Fruit fly (Drosophila melanogaster) whole organism, prepupa: Measurements from ENCODE around the gene CG3397.
A peak's percentile ranks its signal among the peaks of the same experiment; 100 is the strongest.
"Not testable (repeated sequence)": the region's sequence is repeated elsewhere in the genome, so short reads cannot be mapped to it uniquely, and the experiment has no call there.

ENCODE experiments used
- Blimp-1 ChIP-seq: fragments of 200-800 bp; sonication (Bioruptor generic); optimal IDR thresholded peaks from 3 replicates; lab custom pipeline; 2017; ENCODE audit warnings: missing biosample characterization, missing genetic modification characterization, mild to moderate bottlenecking, moderate library complexity, missing genetic modification reagents
- CG10631 ChIP-seq: fragments of 200-800 bp; sonication (Bioruptor generic); optimal IDR thresholded peaks from 2 replicates; lab custom pipeline; 2016; ENCODE audit warnings: missing biosample characterization, missing genetic modification characterization
- CG11294 ChIP-seq: fragments of 200-800 bp; sonication (Bioruptor generic); IDR thresholded peaks from 2 replicates; pipeline ENCODE4 v1.3.6; 2022; ENCODE audit warnings: missing biosample characterization, missing genetic modification characterization
- CG11902 ChIP-seq: fragments of 200-800 bp; sonication (Bioruptor generic); optimal IDR thresholded peaks from 3 replicates; lab custom pipeline; 2016; ENCODE audit warnings: missing biosample characterization, missing genetic modification characterization
- CG1621 ChIP-seq: fragments of 200-800 bp; sonication (Bioruptor generic); optimal IDR thresholded peaks from 3 replicates; lab custom pipeline; 2018; ENCODE audit warnings: missing biosample characterization, mild to moderate bottlenecking, missing genetic modification characterization
- CG16779 ChIP-seq: fragments of 200-800 bp; sonication (Bioruptor generic); optimal IDR thresholded peaks from 3 replicates; lab custom pipeline; 2017; ENCODE audit warnings: missing biosample characterization, mild to moderate bottlenecking, missing genetic modification characterization
- CG32006 ChIP-seq: fragments of 200-800 bp; sonication (Bioruptor generic); optimal IDR thresholded peaks from 3 replicates; lab custom pipeline; 2017; ENCODE audit warnings: missing biosample characterization, mild to moderate bottlenecking, missing genetic modification characterization
- CG3919 ChIP-seq: fragments of 200-800 bp; sonication (Bioruptor generic); optimal IDR thresholded peaks from 3 replicates; lab custom pipeline; 2016; ENCODE audit warnings: missing biosample characterization, missing genetic modification characterization
- CG4318 ChIP-seq: fragments of 200-800 bp; sonication (Bioruptor generic); optimal IDR thresholded peaks from 3 replicates; lab custom pipeline; 2017; ENCODE audit warnings: missing biosample characterization, mild to moderate bottlenecking, missing genetic modification characterization
- CG6163 ChIP-seq: fragments of 200-800 bp; sonication (Bioruptor generic); IDR thresholded peaks from 3 replicates; pipeline ENCODE4 v1.3.6; 2022; ENCODE audit warnings: missing biosample characterization, missing genetic modification characterization
- CG6276 ChIP-seq: fragments of 200-800 bp; sonication (Bioruptor generic); optimal IDR thresholded peaks from 2 replicates; lab custom pipeline; 2017; ENCODE audit warnings: missing biosample characterization, mild to moderate bottlenecking, missing genetic modification characterization
- CG6792 ChIP-seq: fragments of 200-800 bp; sonication (Bioruptor generic); optimal IDR thresholded peaks from 3 replicates; lab custom pipeline; 2016; ENCODE audit warnings: missing biosample characterization, missing genetic modification characterization
- CG6808 ChIP-seq: fragments of 200-800 bp; sonication (Bioruptor generic); optimal IDR thresholded peaks from 3 replicates; lab custom pipeline; 2017; ENCODE audit warnings: missing biosample characterization, missing genetic modification characterization, mild to moderate bottlenecking, moderate library complexity, missing genetic modification reagents
- CG8119 ChIP-seq: fragments of 200-800 bp; sonication (Bioruptor generic); IDR thresholded peaks from 3 replicates; pipeline ENCODE4 v1.3.6; 2022; ENCODE audit warnings: missing biosample characterization, missing genetic modification characterization
- CG8319 ChIP-seq: fragments of 200-800 bp; sonication (Bioruptor generic); optimal IDR thresholded peaks from 3 replicates; lab custom pipeline; 2016; ENCODE audit warnings: missing biosample characterization, missing genetic modification characterization
- CG8632 ChIP-seq: fragments of 200-800 bp; sonication (Bioruptor generic); optimal IDR thresholded peaks from 3 replicates; lab custom pipeline; 2016; ENCODE audit warnings: missing biosample characterization, missing genetic modification characterization
- Eip78C ChIP-seq: fragments of 200-800 bp; sonication (Bioruptor generic); peaks from one replicate; lab custom pipeline; 2016; ENCODE audit warnings: missing biosample characterization, missing genetic modification characterization
- Eip93F ChIP-seq: fragments of 200-800 bp; sonication (Bioruptor generic); optimal IDR thresholded peaks from 2 replicates; lab custom pipeline; 2016; ENCODE audit warnings: missing biosample characterization, mild to moderate bottlenecking, missing genetic modification characterization
- Ets96B ChIP-seq: fragments of 200-800 bp; optimal IDR thresholded peaks from 2 replicates; lab custom pipeline; 2019; ENCODE audit warnings: missing biosample characterization, mild to moderate bottlenecking, missing genetic modification characterization, moderate library complexity
- Gug ChIP-seq: fragments of 200-800 bp; sonication (Bioruptor generic); IDR thresholded peaks from 2 replicates; pipeline ENCODE4 v1.3.6; 2022; ENCODE audit warnings: missing biosample characterization, missing genetic modification characterization
- Hr38 ChIP-seq: sonication (Bioruptor generic); optimal IDR thresholded peaks from 2 replicates; lab custom pipeline; 2016; ENCODE audit warnings: missing biosample characterization, missing genetic modification characterization
- Met ChIP-seq: fragments of 200-800 bp; sonication (Bioruptor generic); optimal IDR thresholded peaks from 3 replicates; lab custom pipeline; 2016; ENCODE audit warnings: missing biosample characterization, missing genetic modification characterization
- Smox ChIP-seq: fragments of 200-800 bp; sonication (Bioruptor generic); optimal IDR thresholded peaks from 3 replicates; lab custom pipeline; 2016; ENCODE audit warnings: missing biosample characterization, missing genetic modification characterization
- Sox102F ChIP-seq: fragments of 200-800 bp; sonication (Bioruptor generic); optimal IDR thresholded peaks from 2 replicates; lab custom pipeline; 2016; ENCODE audit warnings: missing biosample characterization, mild to moderate bottlenecking, missing genetic modification characterization
- Sox14 ChIP-seq: fragments of 200-800 bp; sonication (Bioruptor generic); optimal IDR thresholded peaks from 3 replicates; lab custom pipeline; 2016; ENCODE audit warnings: missing biosample characterization, missing genetic modification characterization
- Sox15 ChIP-seq: fragments of 200-800 bp; sonication (Bioruptor generic); optimal IDR thresholded peaks from 3 replicates; lab custom pipeline; 2016; ENCODE audit warnings: missing biosample characterization, missing genetic modification characterization
- achi ChIP-seq: fragments of 200-800 bp; sonication (Bioruptor generic); optimal IDR thresholded peaks from 3 replicates; lab custom pipeline; 2016; ENCODE audit warnings: missing biosample characterization, missing genetic modification characterization
- acj6 ChIP-seq: fragments of 200-800 bp; sonication (Bioruptor generic); optimal IDR thresholded peaks from 3 replicates; lab custom pipeline; 2016; ENCODE audit warnings: missing biosample characterization, missing genetic modification characterization
- cyc ChIP-seq: fragments of 200-800 bp; sonication (Bioruptor generic); optimal IDR thresholded peaks from 3 replicates; lab custom pipeline; 2016; ENCODE audit warnings: missing biosample characterization, missing genetic modification characterization
- dsx ChIP-seq: fragments of 200-800 bp; optimal IDR thresholded peaks from 3 replicates; lab custom pipeline; 2019; ENCODE audit warnings: missing biosample characterization, mild to moderate bottlenecking, missing genetic modification characterization, moderate library complexity; ENCODE audit not compliant: poor library complexity, severe bottlenecking
- fd59A ChIP-seq: fragments of 200-800 bp; sonication (Bioruptor generic); optimal IDR thresholded peaks from 2 replicates; lab custom pipeline; 2017; ENCODE audit warnings: missing biosample characterization, mild to moderate bottlenecking, missing genetic modification characterization, missing genetic modification reagents
- fkh ChIP-seq: fragments of 200-800 bp; sonication (Bioruptor generic); optimal IDR thresholded peaks from 3 replicates; lab custom pipeline; 2017; ENCODE audit warnings: missing biosample characterization, mild to moderate bottlenecking, missing genetic modification characterization, moderate library complexity
- lz ChIP-seq: fragments of 200-800 bp; sonication (Bioruptor generic); optimal IDR thresholded peaks from 3 replicates; lab custom pipeline; 2016; ENCODE audit warnings: missing biosample characterization, missing genetic modification characterization
- pdm3 ChIP-seq: fragments of 200-800 bp; sonication (Bioruptor generic); optimal IDR thresholded peaks from 3 replicates; lab custom pipeline; 2016; ENCODE audit warnings: missing biosample characterization, missing genetic modification characterization
- ss ChIP-seq, 2 experiments: fragments of 200-800 bp; sonication (Bioruptor generic); optimal IDR thresholded peaks; 2 replicates in 1 of 2; 3 replicates in 1 of 2; lab custom pipeline; 2017 to 2018; ENCODE audit warnings: mild to moderate bottlenecking in 2 of 2, missing biosample characterization in 2 of 2, missing genetic modification characterization in 2 of 2, moderate library complexity in 1 of 2
- topi ChIP-seq: fragments of 200-800 bp; sonication (Bioruptor generic); optimal IDR thresholded peaks from 3 replicates; lab custom pipeline; 2016; ENCODE audit warnings: missing biosample characterization, missing genetic modification characterization
- vri ChIP-seq: fragments of 200-800 bp; sonication (Bioruptor generic); optimal IDR thresholded peaks from 3 replicates; lab custom pipeline; 2016; ENCODE audit warnings: missing biosample characterization, mild to moderate bottlenecking, missing genetic modification characterization

Gene CG3397

dm6 chr3R:11962739-11963214, 21.6 kb downstream of the CG3397 start, which contains the start of the genes CG3281 and aurA (continued):
- TF ChIP-seq CG6808 (GFP tag; lab: Kevin White, UChicago) (peak; percentile 32), Smox (GFP tag; lab: Kevin White, UChicago) (no peak), Hr38 (GFP tag; lab: Kevin White, UChicago) (no peak), CG6792 (peak; percentile 46), fd59A (GFP tag; lab: Kevin White, UChicago) (no peak), lz (GFP tag; lab: Kevin White, UChicago) (peak; percentile 78), CG4318 (GFP tag; lab: Kevin White, UChicago) (no peak), CG11294 (GFP tag; lab: Robert Waterston, UW) (peak; percentile 23; the same call in 1 of the 2 replicates), CG3919 (GFP tag; lab: Kevin White, UChicago) (no peak), cyc (GFP tag; lab: Kevin White, UChicago) (peak; percentile 80), Gug (GFP tag; lab: Robert Waterston, UW) (peak; percentile 28; the same call in 1 of the 2 replicates), Sox15 (GFP tag; lab: Kevin White, UChicago) (peak; percentile 68), Sox14 (GFP tag; lab: Kevin White, UChicago) (peak; percentile 75), CG8632 (GFP tag; lab: Kevin White, UChicago) (peak; percentile 5), Sox102F (no peak), CG11902 (peak; percentile 51), acj6 (GFP tag; lab: Kevin White, UChicago) (peak; percentile 66), topi (peak; percentile 74), CG6163 (no peak; the same call in 2 of the 3 replicates), Met (GFP tag; lab: Kevin White, UChicago) (no peak), vri (GFP tag; lab: Kevin White, UChicago) (no peak), CG1621 (tag; lab: Kevin White, UChicago) (no peak), achi (peak; percentile 59), CG16779 (no peak), CG10631 (GFP tag; lab: Kevin White, UChicago) (peak; percentile 83), ss (GFP tag; optimal IDR thresholded peaks at IDR 0.05; lab: Kevin White, UChicago) (peak; percentile 9 to 38), dsx (GFP tag; lab: Kevin White, UChicago) (peak; percentile 18), CG8119 (GFP tag; lab: Robert Waterston, UW) (0 out of 3 replicates have a peak, but pooled peaks have one; percentile 21), Eip78C (GFP tag; lab: Kevin White, UChicago) (peak; percentile 85), Blimp-1 (GFP tag; lab: Kevin White, UChicago) (no peak)
- TF ChIP-seq, all 60 proteins: peak for 37

- TF ChIP-seq CG6792; CG6276 (GFP tag; lab: Kevin White, UChicago); CG11902: not testable (repeated sequence)
- TF ChIP-seq, all 60 proteins: peak for 0; not testable (repeated sequence) for 60
Observed at dm6 chr3R:11958235-11958634, 26.1 kb downstream of the CG3397 start, which contains the start of gene Hsp70Ab. Hsp70Ab (plus strand) TSS chr3R:11958535.

DNA sequence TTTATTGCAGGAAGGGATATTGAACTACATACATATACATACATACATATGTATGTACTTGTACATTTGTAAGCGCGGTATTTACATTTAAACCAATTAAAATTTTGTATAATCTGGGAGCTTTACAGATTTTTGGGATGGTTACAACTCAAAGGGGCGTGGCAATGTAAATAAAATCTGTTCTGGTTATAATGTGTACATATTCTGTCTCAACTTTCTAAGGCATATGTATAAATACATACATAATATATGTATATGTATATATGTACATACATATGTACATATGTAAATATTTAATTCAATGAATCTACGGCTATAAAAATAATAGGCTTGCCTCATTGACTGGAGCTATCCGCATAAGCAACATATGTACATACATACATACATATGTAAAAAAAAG, 27.0 kb downstream of the CG3397 start:
- TF ChIP-seq Ets96B (tag; lab: Kevin White, UChicago) (no peak), achi (no peak), CG8319 (GFP tag; lab: Kevin White, UChicago) (no peak), CG11294 (GFP tag; lab: Robert Waterston, UW) (no peak), Hr38 (GFP tag; lab: Kevin White, UChicago) (no peak), Sox14 (GFP tag; lab: Kevin White, UChicago) (no peak), fkh (GFP tag; lab: Kevin White, UChicago) (no peak), Eip93F (no peak), CG32006 (GFP tag; lab: Kevin White, UChicago) (no peak), CG1621 (tag; lab: Kevin White, UChicago) (no peak), pdm3 (no peak)
